Worm (Caenorhabditis elegans) whole organism, L4 larva: ENCODE measurements around the gene sri-47.

Experiments used
- ZK546.5 ChIP-seq, 2 experiments: sonication (generic microtip); optimal IDR thresholded peaks; 2 replicates each; lab custom pipeline; 2017; ENCODE audit warnings: missing biosample characterization in 2 of 2, missing genetic modification characterization in 2 of 2
- ama-1 ChIP-seq: fragments of 150-350 bp; optimal IDR thresholded peaks from 2 replicates; lab custom pipeline; 2014; ENCODE audit warnings: inconsistent platforms, mixed read lengths
- fkh-10 ChIP-seq: fragments of 150-350 bp; optimal IDR thresholded peaks from 2 replicates; lab custom pipeline; 2014; ENCODE audit warnings: missing biosample characterization, missing genetic modification reagents, missing genetic modification characterization
- madf-9 ChIP-seq: fragments of 200-800 bp; sonication (Bioruptor generic); conservative IDR thresholded peaks from 2 replicates; pipeline ENCODE4 v1.3.6; 2022; ENCODE audit warnings: missing genetic modification reagents, missing genetic modification characterization, missing compliant biosample characterization
- unc-39 ChIP-seq: sonication (generic microtip); optimal IDR thresholded peaks from 2 replicates; lab custom pipeline; 2017; ENCODE audit warnings: missing biosample characterization, missing genetic modification characterization

ce11 chrII:2629270-2629669 lies 27.4 kb upstream of the sri-47 start, which contains the start of gene sri-37:
- TF ChIP-seq unc-39 (tag; lab: Kevin White, UChicago), result no peak
- no peak for TF ChIP-seq ama-1
- TF ChIP-seq madf-9 (GFP tag; lab: Robert Waterston, UW), result no peak
- TF ChIP-seq fkh-10 (GFP tag; lab: Kevin White, UChicago), result no peak
- TF ChIP-seq ZK546.5 (tag; optimal IDR thresholded peaks at IDR 0.05; lab: Kevin White, UChicago), result no peak
